Worm (Caenorhabditis elegans) whole organism, late embryonic: ENCODE results near the gene tsct-1.

Source experiments
- ceh-31 ChIP-seq: sonication (generic microtip); optimal IDR thresholded peaks from 2 replicates; lab custom pipeline; 2016; ENCODE audit warnings: missing genetic modification characterization, missing compliant biosample characterization
- dmd-4 ChIP-seq: sonication (generic microtip); optimal IDR thresholded peaks from 2 replicates; lab custom pipeline; 2016; ENCODE audit warnings: borderline replicate concordance, missing genetic modification characterization, missing compliant biosample characterization
- ets-4 ChIP-seq: sonication (generic microtip); optimal IDR thresholded peaks from 2 replicates; lab custom pipeline; 2016; ENCODE audit warnings: missing genetic modification characterization, missing compliant biosample characterization
- nfya-1 ChIP-seq: sonication (generic microtip); optimal IDR thresholded peaks from 2 replicates; lab custom pipeline; 2017; ENCODE audit warnings: missing genetic modification characterization, mild to moderate bottlenecking, missing compliant biosample characterization, antibody characterized with exemption, moderate library complexity
- pha-4 ChIP-seq: fragments of 150-350 bp; optimal IDR thresholded peaks from 2 replicates; lab custom pipeline; 2018; ENCODE audit warnings: missing biosample characterization, missing genetic modification reagents, missing genetic modification characterization
- pqm-1 ChIP-seq: sonication (generic microtip); optimal IDR thresholded peaks from 2 replicates; lab custom pipeline; 2016; ENCODE audit warnings: missing genetic modification characterization, missing compliant biosample characterization
- tbx-2 ChIP-seq: sonication (generic microtip); optimal IDR thresholded peaks from 2 replicates; lab custom pipeline; 2016; ENCODE audit warnings: missing genetic modification characterization, missing compliant biosample characterization

DNA sequence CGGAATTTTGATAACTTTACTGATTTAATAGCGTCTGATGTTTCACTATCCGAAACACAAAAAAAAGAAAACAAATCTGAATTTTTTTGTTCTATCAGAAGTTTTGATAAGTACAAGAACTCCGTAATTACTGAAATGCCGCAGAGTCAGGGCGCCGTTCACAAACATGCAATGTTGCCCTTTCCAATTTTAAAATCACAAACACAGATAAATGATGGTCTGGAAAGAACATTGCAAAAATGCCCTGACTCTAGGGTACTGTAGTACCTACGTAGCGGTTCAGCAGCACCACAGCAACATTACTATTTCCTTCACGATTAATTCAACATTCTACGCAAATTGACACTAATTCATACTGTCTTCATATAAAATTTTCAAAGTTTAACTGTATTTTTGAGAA, 27.3 kb upstream of the tsct-1 start:
- TF ChIP-seq dmd-4 (tag; lab: Kevin White, UChicago), result no peak
- TF ChIP-seq ets-4, result no peak
- no peak for TF ChIP-seq pqm-1 (tag; lab: Kevin White, UChicago)
- no peak for TF ChIP-seq nfya-1 (tag; lab: Kevin White, UChicago)
- no peak for TF ChIP-seq pha-4 (tag; lab: Kevin White, UChicago)
- TF ChIP-seq ceh-31, result no peak
- TF ChIP-seq tbx-2, result no peak
